Worm (Caenorhabditis elegans): ENCODE measurements around the gene myrf-2.

Gene myrf-2

DNA sequence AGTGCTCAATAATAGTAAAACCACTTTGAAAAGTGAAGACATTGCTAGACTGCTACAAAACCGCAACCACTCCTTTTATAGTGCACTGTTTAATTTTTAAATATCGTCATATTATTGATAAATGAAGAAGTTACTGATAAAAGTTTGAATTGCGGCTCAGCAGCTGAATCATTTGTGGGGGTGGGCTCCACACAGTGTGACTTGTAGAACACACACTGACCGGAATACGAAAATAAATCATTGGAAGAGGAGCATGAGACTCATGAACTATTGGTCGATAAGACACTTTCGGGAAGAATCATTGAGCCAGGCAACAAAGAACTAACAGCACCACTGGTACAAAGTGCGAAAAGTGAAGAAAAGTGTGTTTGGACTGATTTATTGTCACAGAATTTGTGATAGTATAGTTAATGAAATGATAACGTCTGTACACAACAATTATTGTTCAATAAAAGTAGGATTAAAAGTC, 52.2 kb downstream of the myrf-2 start, which contains the start of gene oac-14 (continued):
- TF ChIP-seq nfya-2 (GFP tag; IDR thresholded peaks at IDR 0.05), result no peak
- TF ChIP-seq ztf-25 (GFP tag; IDR thresholded peaks at IDR 0.05), result no peak
- TF ChIP-seq let-607 (tag; optimal IDR thresholded peaks at IDR 0.05), result peak in 1 of 2 experiments; percentile 56
- no peak for TF ChIP-seq nhr-179 (tag; optimal IDR thresholded peaks at IDR 0.05)
- no peak for TF ChIP-seq cebp-1 (GFP tag; IDR thresholded peaks at IDR 0.05)
- TF ChIP-seq cebp-1 (tag; optimal IDR thresholded peaks at IDR 0.05), result peak; percentile 33
- no peak for TF ChIP-seq ztf-28 (GFP tag; IDR thresholded peaks at IDR 0.05)
- TF ChIP-seq ztf-3 (GFP tag; optimal IDR thresholded peaks at IDR 0.05), result no peak
- 0 out of 2 replicates have a peak, but pooled peaks have one; percentile 24 for TF ChIP-seq dox-1 (GFP tag; IDR thresholded peaks at IDR 0.05)
- no peak for TF ChIP-seq sptf-2 (GFP tag; optimal IDR thresholded peaks at IDR 0.05)
- TF ChIP-seq lin-35 (GFP tag; optimal IDR thresholded peaks at IDR 0.05), result no peak
- TF ChIP-seq nhr-120 (GFP tag; IDR thresholded peaks at IDR 0.05), result no peak
- TF ChIP-seq ets-4 (GFP tag; optimal IDR thresholded peaks at IDR 0.05), result peak; percentile 43

DNA sequence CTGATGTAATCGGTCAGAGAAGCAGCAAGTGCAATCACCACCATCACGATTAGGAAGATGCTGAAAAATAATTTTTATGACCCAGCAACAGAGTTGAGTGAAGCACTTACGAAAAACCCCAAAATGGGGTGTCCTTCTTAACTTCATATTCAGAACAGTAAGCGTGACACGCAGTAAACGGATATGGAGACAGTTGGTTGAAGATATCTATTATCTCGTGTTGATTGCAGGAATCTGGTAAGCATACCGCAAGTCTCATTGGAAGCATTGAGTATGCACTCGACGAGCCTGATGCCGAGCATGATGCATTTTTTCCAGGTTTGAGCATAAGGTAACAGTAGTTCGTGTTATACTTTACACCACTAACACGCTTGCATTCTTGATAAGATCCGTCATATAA, 52.9 kb downstream of the myrf-2 start:
- no peak for TF ChIP-seq F22D6.2 (tag; optimal IDR thresholded peaks at IDR 0.05)
- no peak for TF ChIP-seq madf-10 (tag; optimal IDR thresholded peaks at IDR 0.05)
- TF ChIP-seq F33H1.4 (GFP tag; IDR thresholded peaks at IDR 0.05), result no peak
- no peak for TF ChIP-seq hsf-1 (GFP tag; IDR thresholded peaks at IDR 0.05)
- no peak for TF ChIP-seq hmg-1.2 (GFP tag; IDR thresholded peaks at IDR 0.05)
- no peak for TF ChIP-seq ets-4 (GFP tag; optimal IDR thresholded peaks at IDR 0.05)
- no peak for TF ChIP-seq dpl-1 (GFP tag; optimal IDR thresholded peaks at IDR 0.05)
- TF ChIP-seq Y53G8AR.9 (GFP tag; conservative IDR thresholded peaks at IDR 0.05), result no peak
- TF ChIP-seq efl-1 (GFP tag; optimal IDR thresholded peaks at IDR 0.05), result no peak
- TF ChIP-seq madf-8 (GFP tag; conservative IDR thresholded peaks at IDR 0.05), result no peak
- TF ChIP-seq Y53F4B.3 (GFP tag; IDR thresholded peaks at IDR 0.05), result no peak
- no peak for TF ChIP-seq Y67H2A.10 (GFP tag; conservative IDR thresholded peaks at IDR 0.05)

DNA sequence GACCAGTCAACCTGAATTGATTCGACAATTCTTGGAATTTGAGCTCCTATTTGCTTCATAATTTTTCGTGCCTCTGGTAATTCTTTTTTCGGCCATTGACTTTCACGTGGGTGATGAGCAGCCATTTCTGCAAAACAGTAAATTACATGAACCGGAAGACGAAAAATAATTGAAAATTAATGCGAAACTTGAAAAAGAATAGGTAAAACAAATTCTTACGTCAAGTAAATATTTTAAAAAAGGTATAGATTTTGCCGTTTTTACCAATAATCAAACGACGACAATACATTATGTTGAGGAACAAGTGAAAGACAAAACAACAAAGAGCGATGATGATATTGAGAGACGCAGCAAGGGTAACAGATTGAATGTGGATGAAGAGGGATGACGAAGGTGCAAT, 55.7 kb downstream of the myrf-2 start, which contains the start of gene moc-1:
moc-1 (minus strand) TSS at position 127 of the 400 bp plus-strand sequence.
- no peak for TF ChIP-seq aptf-3 (GFP tag; IDR thresholded peaks at IDR 0.05)
- TF ChIP-seq lin-26 (GFP tag; IDR thresholded peaks at IDR 0.05), result no peak
- TF ChIP-seq Y95B8A.8 (GFP tag; IDR thresholded peaks at IDR 0.05), result no peak
- TF ChIP-seq ztf-25 (GFP tag; IDR thresholded peaks at IDR 0.05), result no peak
- TF ChIP-seq F33H1.4 (GFP tag; IDR thresholded peaks at IDR 0.05), result no peak
- TF ChIP-seq efl-1 (GFP tag; optimal IDR thresholded peaks at IDR 0.05), result no peak
- TF ChIP-seq ceh-27 (GFP tag; optimal IDR thresholded peaks at IDR 0.05), result no peak
- TF ChIP-seq attf-5 (GFP tag; optimal IDR thresholded peaks at IDR 0.05), result no peak

DNA sequence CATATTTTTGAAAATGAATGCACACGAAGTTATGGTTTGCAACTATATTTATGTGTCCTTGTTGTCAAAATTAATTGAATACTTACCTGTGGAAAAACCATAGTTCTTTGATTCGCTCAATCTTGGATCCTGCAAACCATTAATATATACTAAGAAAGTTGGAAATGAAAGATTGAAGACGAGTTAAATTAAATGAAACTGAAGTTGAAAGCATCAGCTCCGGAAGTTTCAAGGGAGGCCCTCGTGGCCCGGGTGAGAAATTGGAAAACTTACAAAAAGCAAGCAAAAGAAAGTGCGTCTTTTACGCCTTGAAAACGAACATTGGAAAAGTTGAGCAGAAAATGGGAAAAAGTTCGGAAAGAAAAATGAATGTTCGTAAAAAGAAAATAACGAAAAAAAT, 61.1 kb downstream of the myrf-2 start, which contains the start of gene unc-58:
unc-58 (minus strand) TSS at position 101 of the 400 bp plus-strand sequence.
- TF ChIP-seq ztf-18 (tag; optimal IDR thresholded peaks at IDR 0.05) (no peak), mel-28 (tag; optimal IDR thresholded peaks at IDR 0.05; ENCODE audit: borderline replicate concordance) (no peak), ztf-26 (tag; optimal IDR thresholded peaks at IDR 0.05) (no peak), Y67H2A.10 (GFP tag; conservative IDR thresholded peaks at IDR 0.05) (no peak), hlh-12 (tag; optimal IDR thresholded peaks at IDR 0.05) (no peak), F10E7.11 (tag; optimal IDR thresholded peaks at IDR 0.05) (no peak), sptf-2 (GFP tag; optimal IDR thresholded peaks at IDR 0.05) (no peak), ceh-79 (tag; optimal IDR thresholded peaks at IDR 0.05) (no peak)

Measured in whole organism, young adult.